Fruit fly (Drosophila melanogaster) whole organism, embryonic: Measurements from ENCODE around the gene pkaap.

ENCODE experiments used
- Atf-2 ChIP-seq: fragments of 200-800 bp; sonication (Bioruptor generic); optimal IDR thresholded peaks from 2 replicates; lab custom pipeline; 2016; ENCODE audit warnings: missing biosample characterization, missing genetic modification characterization
- BtbVII ChIP-seq: fragments of 200-800 bp; sonication (Bioruptor generic); optimal IDR thresholded peaks from 3 replicates; lab custom pipeline; 2017; ENCODE audit warnings: missing biosample characterization, mild to moderate bottlenecking, missing genetic modification characterization
- Bteb2 ChIP-seq: fragments of 200-800 bp; sonication (Bioruptor generic); optimal IDR thresholded peaks from 2 replicates; lab custom pipeline; 2016; ENCODE audit warnings: missing biosample characterization, missing genetic modification characterization
- CG1024 ChIP-seq: fragments of 200-800 bp; sonication (Bioruptor generic); IDR thresholded peaks from 2 replicates; pipeline ENCODE4 v1.3.6; 2022; ENCODE audit warnings: missing biosample characterization, missing genetic modification characterization
- CG11247 ChIP-seq: fragments of 200-800 bp; sonication (Bioruptor generic); IDR thresholded peaks from 2 replicates; pipeline ENCODE4 v1.3.6; 2022; ENCODE audit warnings: missing biosample characterization, missing genetic modification characterization
- CG12219 ChIP-seq: fragments of 200-800 bp; sonication (Bioruptor generic); optimal IDR thresholded peaks from 3 replicates; lab custom pipeline; 2018; ENCODE audit warnings: missing biosample characterization, mild to moderate bottlenecking, missing genetic modification characterization
- CG13424 ChIP-seq: fragments of 200-800 bp; sonication (Bioruptor generic); optimal IDR thresholded peaks from 2 replicates; lab custom pipeline; 2019; ENCODE audit warnings: missing biosample characterization, mild to moderate bottlenecking, missing genetic modification characterization, moderate library complexity
- CG15696 ChIP-seq: fragments of 200-800 bp; sonication (Bioruptor generic); optimal IDR thresholded peaks from 2 replicates; lab custom pipeline; 2019; ENCODE audit warnings: missing biosample characterization, mild to moderate bottlenecking, missing genetic modification characterization, moderate library complexity
- CG16863 ChIP-seq: fragments of 200-800 bp; sonication (Bioruptor generic); optimal IDR thresholded peaks from 3 replicates; lab custom pipeline; 2016; ENCODE audit warnings: missing biosample characterization, missing genetic modification characterization
- CG18599 ChIP-seq: fragments of 200-800 bp; sonication (Bioruptor generic); optimal IDR thresholded peaks from 3 replicates; lab custom pipeline; 2017; ENCODE audit warnings: missing biosample characterization, missing genetic modification characterization, mild to moderate bottlenecking, moderate library complexity, missing genetic modification reagents
- CG18764 ChIP-seq: fragments of 200-800 bp; sonication (Bioruptor generic); optimal IDR thresholded peaks from 3 replicates; lab custom pipeline; 2016; ENCODE audit warnings: missing biosample characterization, missing genetic modification characterization
- CG2712 ChIP-seq: fragments of 200-800 bp; optimal IDR thresholded peaks from 3 replicates; lab custom pipeline; 2019; ENCODE audit warnings: missing biosample characterization, mild to moderate bottlenecking, missing genetic modification characterization, moderate library complexity
- CG31388 ChIP-seq: fragments of 200-800 bp; sonication (Bioruptor generic); optimal IDR thresholded peaks from 2 replicates; lab custom pipeline; 2016; ENCODE audit warnings: missing biosample characterization, missing genetic modification characterization
- CG32532 ChIP-seq: fragments of 200-800 bp; sonication (Bioruptor generic); IDR thresholded peaks from 2 replicates; pipeline ENCODE4 v1.3.6; 2022; ENCODE audit warnings: missing biosample characterization, missing genetic modification characterization
- CG3995 ChIP-seq: fragments of 200-800 bp; sonication (Bioruptor generic); optimal IDR thresholded peaks from 3 replicates; lab custom pipeline; 2016; ENCODE audit warnings: missing biosample characterization, missing genetic modification characterization
- CG42726 ChIP-seq: fragments of 200-800 bp; sonication (Bioruptor generic); IDR thresholded peaks from 2 replicates; pipeline ENCODE4 v1.3.6; 2022; ENCODE audit warnings: missing biosample characterization, missing genetic modification characterization; ENCODE audit not compliant: partially characterized antibody
- CG9437 ChIP-seq: fragments of 200-800 bp; sonication (Bioruptor generic); optimal IDR thresholded peaks from 2 replicates; lab custom pipeline; 2018; ENCODE audit warnings: missing biosample characterization, mild to moderate bottlenecking, missing genetic modification characterization
- CG9932 ChIP-seq: fragments of 200-800 bp; sonication (Bioruptor generic); IDR thresholded peaks from 2 replicates; pipeline ENCODE4 v1.3.6; 2022; ENCODE audit warnings: missing biosample characterization, missing genetic modification characterization
- Chrac-16 ChIP-seq: fragments of 200-800 bp; sonication (Bioruptor generic); optimal IDR thresholded peaks from 3 replicates; lab custom pipeline; 2016; ENCODE audit warnings: missing biosample characterization, missing genetic modification characterization
- Dip2 ChIP-seq: fragments of 200-800 bp; sonication (Bioruptor generic); IDR thresholded peaks from 2 replicates; pipeline ENCODE4 v1.3.6; 2022; ENCODE audit warnings: missing biosample characterization, missing genetic modification characterization
- Dll ChIP-seq: fragments of 200-800 bp; sonication (Bioruptor generic); IDR thresholded peaks from 4 replicates; pipeline ENCODE4 v1.3.6; 2022; ENCODE audit warnings: missing biosample characterization, missing genetic modification characterization; ENCODE audit not compliant: partially characterized antibody
- ERR ChIP-seq: fragments of 200-800 bp; sonication (Bioruptor generic); optimal IDR thresholded peaks from 2 replicates; lab custom pipeline; 2016; ENCODE audit warnings: missing biosample characterization, missing genetic modification characterization
- Fer3 ChIP-seq: fragments of 200-800 bp; sonication (Bioruptor generic); optimal IDR thresholded peaks from 2 replicates; lab custom pipeline; 2018; ENCODE audit warnings: missing biosample characterization, mild to moderate bottlenecking, missing genetic modification characterization, moderate library complexity
- H2.0 ChIP-seq: fragments of 200-800 bp; sonication (Bioruptor generic); IDR thresholded peaks from 2 replicates; pipeline ENCODE4 v1.3.6; 2022; ENCODE audit warnings: missing biosample characterization, missing genetic modification characterization
- NC2α ChIP-seq: fragments of 200-800 bp; sonication (Bioruptor generic); optimal IDR thresholded peaks from 2 replicates; lab custom pipeline; 2016; ENCODE audit warnings: missing biosample characterization, missing genetic modification characterization
- Nf-YA ChIP-seq: fragments of 200-800 bp; sonication (Bioruptor generic); IDR thresholded peaks from 2 replicates; pipeline ENCODE4 v1.3.6; 2022; ENCODE audit warnings: missing biosample characterization, missing genetic modification characterization
- Opbp ChIP-seq: fragments of 200-800 bp; sonication (Bioruptor generic); IDR thresholded peaks from 3 replicates; pipeline ENCODE4 v1.3.6; 2022; ENCODE audit warnings: missing biosample characterization, missing genetic modification characterization; ENCODE audit not compliant: partially characterized antibody
- Trl ChIP-seq, 3 experiments: fragments of >200 bp in 2 of 3; fragments of 200-800 bp in 1 of 3; sonication (Bioruptor generic) in 1 of 3; optimal IDR thresholded peaks; 2 replicates in 1 of 3; 3 replicates in 2 of 3; lab custom pipeline; 2016 to 2017; ENCODE audit warnings: missing biosample characterization in 1 of 3, missing genetic modification characterization in 1 of 3
- ab ChIP-seq: fragments of 200-800 bp; sonication (Bioruptor generic); optimal IDR thresholded peaks from 2 replicates; lab custom pipeline; 2016; ENCODE audit warnings: missing biosample characterization, missing genetic modification characterization
- az2 ChIP-seq: fragments of 200-800 bp; sonication (Bioruptor generic); optimal IDR thresholded peaks from 3 replicates; lab custom pipeline; 2016; ENCODE audit warnings: missing biosample characterization, missing genetic modification characterization
- chinmo ChIP-seq: fragments of 200-800 bp; sonication (Bioruptor generic); IDR thresholded peaks from 4 replicates; pipeline ENCODE4 v1.3.6; 2022; ENCODE audit warnings: missing biosample characterization, missing genetic modification characterization; ENCODE audit not compliant: partially characterized antibody
- dimm ChIP-seq: fragments of 200-800 bp; sonication (Bioruptor generic); IDR thresholded peaks from 2 replicates; pipeline ENCODE4 v1.3.6; 2022; ENCODE audit warnings: missing biosample characterization, missing genetic modification characterization
- en ChIP-seq: fragments of 200-800 bp; sonication (Bioruptor generic); optimal IDR thresholded peaks from 2 replicates; lab custom pipeline; 2016; ENCODE audit warnings: missing biosample characterization, missing genetic modification characterization
- fd3F ChIP-seq: fragments of 200-800 bp; sonication (Bioruptor generic); optimal IDR thresholded peaks from 2 replicates; lab custom pipeline; 2018; ENCODE audit warnings: missing biosample characterization, mild to moderate bottlenecking, missing genetic modification characterization, moderate library complexity
- gfzf ChIP-seq: fragments of 200-800 bp; sonication (Bioruptor generic); optimal IDR thresholded peaks from 2 replicates; lab custom pipeline; 2016; ENCODE audit warnings: missing biosample characterization, mild to moderate bottlenecking, missing genetic modification characterization, moderate library complexity
- gro ChIP-seq: fragments of 200-800 bp; sonication (Bioruptor generic); optimal IDR thresholded peaks from 2 replicates; lab custom pipeline; 2016; ENCODE audit warnings: missing biosample characterization, missing genetic modification characterization
- hb ChIP-seq: fragments of 200-800 bp; sonication (Bioruptor generic); IDR thresholded peaks from 3 replicates; pipeline ENCODE4 v1.3.6; 2022; ENCODE audit warnings: missing biosample characterization, missing genetic modification characterization; ENCODE audit not compliant: partially characterized antibody
- hkb ChIP-seq, 2 experiments: fragments of 200-800 bp in 1 of 2; fragments of >200 bp in 1 of 2; sonication (Bioruptor generic) in 1 of 2; IDR thresholded peaks in 1 of 2; optimal IDR thresholded peaks in 1 of 2; 2 replicates each; pipeline versions ENCODE4 v1.3.6 to Lab custom; 2017 to 2022; ENCODE audit warnings: missing biosample characterization in 1 of 2, missing genetic modification characterization in 1 of 2
- jigr1 ChIP-seq: fragments of 200-800 bp; sonication (Bioruptor generic); IDR thresholded peaks from 3 replicates; pipeline ENCODE4 v1.3.6; 2022; ENCODE audit warnings: missing biosample characterization, missing genetic modification characterization
- lola ChIP-seq, 3 experiments: fragments of >200 bp in 2 of 3; fragments of 200-800 bp in 1 of 3; sonication (Bioruptor generic) in 1 of 3; optimal IDR thresholded peaks; 2 replicates each; lab custom pipeline; 2017 to 2019; ENCODE audit warnings: missing biosample characterization in 3 of 3, missing genetic modification characterization in 3 of 3, mild to moderate bottlenecking in 1 of 3, moderate library complexity in 1 of 3
- mirr ChIP-seq: fragments of 200-800 bp; sonication (Bioruptor generic); optimal IDR thresholded peaks from 3 replicates; lab custom pipeline; 2018; ENCODE audit warnings: missing biosample characterization, mild to moderate bottlenecking, missing genetic modification characterization
- peb ChIP-seq: fragments of 200-800 bp; sonication (Bioruptor generic); IDR thresholded peaks from 2 replicates; pipeline ENCODE4 v1.3.6; 2022; ENCODE audit warnings: missing biosample characterization, missing genetic modification characterization
- psq ChIP-seq: fragments of 200-800 bp; sonication (Bioruptor generic); optimal IDR thresholded peaks from 2 replicates; lab custom pipeline; 2017; ENCODE audit warnings: missing biosample characterization, missing genetic modification characterization
- salm ChIP-seq: fragments of 200-800 bp; sonication (Bioruptor generic); optimal IDR thresholded peaks from 2 replicates; lab custom pipeline; 2018; ENCODE audit warnings: missing biosample characterization, mild to moderate bottlenecking, missing genetic modification characterization
- ssp ChIP-seq: fragments of 200-800 bp; sonication (Bioruptor generic); IDR thresholded peaks from 2 replicates; pipeline ENCODE4 v1.3.6; 2022; ENCODE audit warnings: missing biosample characterization, missing genetic modification characterization
- stwl ChIP-seq: fragments of 200-800 bp; sonication (Bioruptor generic); optimal IDR thresholded peaks from 3 replicates; lab custom pipeline; 2018; ENCODE audit warnings: missing biosample characterization, mild to moderate bottlenecking, missing genetic modification characterization, moderate library complexity
- twi ChIP-seq: fragments of 200-800 bp; optimal IDR thresholded peaks from 2 replicates; lab custom pipeline; 2019; ENCODE audit warnings: missing biosample characterization, mild to moderate bottlenecking, missing genetic modification characterization, moderate library complexity
- tx ChIP-seq: fragments of 200-800 bp; sonication (Bioruptor generic); optimal IDR thresholded peaks from 2 replicates; lab custom pipeline; 2016; ENCODE audit warnings: missing biosample characterization, missing genetic modification characterization
- vfl ChIP-seq: fragments of 200-800 bp; sonication (Bioruptor generic); optimal IDR thresholded peaks from 2 replicates; lab custom pipeline; 2016; ENCODE audit warnings: missing biosample characterization, missing genetic modification characterization
- vnd ChIP-seq: fragments of 200-800 bp; sonication (Bioruptor generic); IDR thresholded peaks from 3 replicates; pipeline ENCODE4 v1.3.6; 2022; ENCODE audit warnings: missing biosample characterization, missing genetic modification characterization; ENCODE audit not compliant: partially characterized antibody

Gene pkaap

dm6 chr2L:16310648-16311047, 22.6 kb downstream of the pkaap start, which contains the start of the genes cni and fzy (continued):
- TF ChIP-seq psq (GFP tag; lab: Kevin White, UChicago) (no peak), ERR (GFP tag; lab: Kevin White, UChicago) (no peak), Fer3 (no peak), CG2712 (peak; percentile 63), stwl (tag; lab: Kevin White, UChicago) (peak; percentile 69), Nf-YA (no peak), BtbVII (GFP tag; lab: Kevin White, UChicago) (no peak), CG13424 (peak; percentile 8), Dip2 (GFP tag; lab: Robert Waterston, UW) (no peak), mirr (GFP tag; lab: Kevin White, UChicago) (no peak), CG1024 (GFP tag; lab: Robert Waterston, UW) (no peak), vnd (no peak), gfzf (GFP tag; lab: Kevin White, UChicago) (peak; percentile 80), Opbp (GFP tag; lab: Robert Waterston, UW) (no peak; the same call in 2 of the 3 replicates), Bteb2 (no peak), hb (no peak), Trl (optimal IDR thresholded peaks at IDR 0.05; lab: Kevin White, UChicago) (no peak), Trl (GFP tag; optimal IDR thresholded peaks at IDR 0.05; lab: Kevin White, UChicago) (no peak), CG9437 (GFP tag; lab: Kevin White, UChicago) (no peak), CG3995 (GFP tag; lab: Kevin White, UChicago) (no peak), chinmo (GFP tag; lab: Robert Waterston, UW) (no peak), CG11247 (GFP tag; lab: Robert Waterston, UW) (no peak), jigr1 (GFP tag; lab: Robert Waterston, UW) (no peak), hkb (optimal IDR thresholded peaks at IDR 0.05; lab: Kevin White, UChicago) (peak; percentile 68), hkb (GFP tag; IDR thresholded peaks at IDR 0.05; lab: Robert Waterston, UW) (no peak), CG32532 (GFP tag; lab: Robert Waterston, UW) (0 out of 2 replicates have a peak, but pooled peaks have one; percentile 15), vfl (GFP tag; lab: Kevin White, UChicago) (no peak), ab (GFP tag; lab: Kevin White, UChicago) (no peak), tx (GFP tag; lab: Kevin White, UChicago) (no peak), CG42726 (GFP tag; lab: Robert Waterston, UW) (no peak), CG9932 (no peak), CG15696 (tag; lab: Kevin White, UChicago) (no peak), CG31388 (GFP tag; lab: Kevin White, UChicago) (no peak), H2.0 (GFP tag; lab: Robert Waterston, UW) (no peak), ssp (no peak), CG16863 (GFP tag; lab: Kevin White, UChicago) (no peak), Chrac-16 (peak; percentile 18), salm (no peak), fd3F (GFP tag; lab: Kevin White, UChicago) (no peak), CG18599 (GFP tag; lab: Kevin White, UChicago) (no peak), twi (tag; lab: Kevin White, UChicago) (peak; percentile 12), az2 (GFP tag; lab: Kevin White, UChicago) (peak; percentile 12), dimm (GFP tag; lab: Robert Waterston, UW) (no peak), NC2α (GFP tag; lab: Kevin White, UChicago) (no peak), gro (GFP tag; lab: Kevin White, UChicago) (no peak), CG18764 (no peak), CG12219 (GFP tag; lab: Kevin White, UChicago) (no peak), Dll (GFP tag; lab: Robert Waterston, UW) (no peak), en (GFP tag; lab: Kevin White, UChicago) (no peak), peb (GFP tag; lab: Robert Waterston, UW) (no peak), lola (GFP tag; optimal IDR thresholded peaks at IDR 0.05; lab: Kevin White, UChicago) (no peak), Atf-2 (no peak)
